Fruit fly (Drosophila melanogaster): ENCODE data around the gene CG10375.

Gene CG10375

dm6 chr3R:23763622-23764273 lies 3.8 kb upstream of the CG10375 start, which contains the start of gene Lsd-1 (continued):
- TF ChIP-seq fkh (GFP tag; optimal IDR thresholded peaks at IDR 0.05), result no peak
- peak; percentile 62 for TF ChIP-seq CG3032 (tag; optimal IDR thresholded peaks at IDR 0.05)
- TF ChIP-seq Ets21C (GFP tag; optimal IDR thresholded peaks at IDR 0.05), result no peak
- TF ChIP-seq spab (GFP tag; optimal IDR thresholded peaks at IDR 0.05), result peak; percentile 51
- TF ChIP-seq Sox102F (GFP tag; optimal IDR thresholded peaks at IDR 0.05), result no peak
- TF ChIP-seq Eip75B (GFP tag; optimal IDR thresholded peaks at IDR 0.05), result no peak
- TF ChIP-seq Blimp-1 (GFP tag; optimal IDR thresholded peaks at IDR 0.05), result no peak
- TF ChIP-seq CG8119 (GFP tag; IDR thresholded peaks at IDR 0.05), result peak; percentile 44; the same call in 1 of the 3 replicates
- TF ChIP-seq CG15336 (GFP tag; IDR thresholded peaks at IDR 0.05), result peak; percentile 80
- peak; percentile 32 for TF ChIP-seq CG6792 (GFP tag; optimal IDR thresholded peaks at IDR 0.05)
- TF ChIP-seq acj6 (GFP tag; optimal IDR thresholded peaks at IDR 0.05), result no peak
- peak; percentile 98 for TF ChIP-seq svp (GFP tag)

dm6 chr3R:23772808-23773207 lies 5.3 kb downstream of the CG10375 start, which contains the start of gene tst:
Gene tst (minus strand): TSS chr3R:23772859.
- no peak for TF ChIP-seq CG6276 (GFP tag; optimal IDR thresholded peaks at IDR 0.05)
- TF ChIP-seq pdm3 (GFP tag; optimal IDR thresholded peaks at IDR 0.05), result peak; percentile 81
- TF ChIP-seq CG11294 (GFP tag; IDR thresholded peaks at IDR 0.05), result peak; percentile 93
- TF ChIP-seq CG6854 (GFP tag; optimal IDR thresholded peaks at IDR 0.05), result peak; percentile 29
- TF ChIP-seq Met (GFP tag; optimal IDR thresholded peaks at IDR 0.05), result no peak
- TF ChIP-seq CG3919 (GFP tag; optimal IDR thresholded peaks at IDR 0.05), result peak; percentile 86
- peak; percentile 92 for TF ChIP-seq CG6163 (GFP tag; IDR thresholded peaks at IDR 0.05)
- peak; percentile 85 for TF ChIP-seq CG4318 (GFP tag; optimal IDR thresholded peaks at IDR 0.05)
- peak; percentile 80 for TF ChIP-seq CG11762 (GFP tag; optimal IDR thresholded peaks at IDR 0.05; ENCODE audit: insufficient read depth)
- TF ChIP-seq CG11902 (GFP tag; optimal IDR thresholded peaks at IDR 0.05), result peak; percentile 86
- peak; percentile 93 for TF ChIP-seq CG32006 (GFP tag; optimal IDR thresholded peaks at IDR 0.05)
- peak; percentile 54 for TF ChIP-seq fd59A (GFP tag; optimal IDR thresholded peaks at IDR 0.05)
- peak; percentile 77 for TF ChIP-seq Hr39 (GFP tag; optimal IDR thresholded peaks at IDR 0.05)
- TF ChIP-seq cyc (GFP tag; optimal IDR thresholded peaks at IDR 0.05), result peak; percentile 82
- TF ChIP-seq vri (GFP tag; optimal IDR thresholded peaks at IDR 0.05), result peak; percentile 62
- TF ChIP-seq Hr38 (GFP tag; optimal IDR thresholded peaks at IDR 0.05), result no peak
- TF ChIP-seq esn (GFP tag; optimal IDR thresholded peaks at IDR 0.05), result peak; percentile 88
- TF ChIP-seq CG10669 (GFP tag; optimal IDR thresholded peaks at IDR 0.05), result peak; percentile 84
- peak; percentile 74 for TF ChIP-seq Sox102F (GFP tag; optimal IDR thresholded peaks at IDR 0.05)
- TF ChIP-seq CG3032 (tag; optimal IDR thresholded peaks at IDR 0.05), result peak; percentile 91
- TF ChIP-seq Gug (GFP tag; IDR thresholded peaks at IDR 0.05), result peak; percentile 95
- TF ChIP-seq Eip93F (GFP tag; optimal IDR thresholded peaks at IDR 0.05), result peak; percentile 39
- peak; percentile 92 for TF ChIP-seq OdsH (GFP tag; optimal IDR thresholded peaks at IDR 0.05)
- peak; percentile 81 for TF ChIP-seq CG8319 (GFP tag; optimal IDR thresholded peaks at IDR 0.05)
- peak; percentile 77 for TF ChIP-seq topi (GFP tag; optimal IDR thresholded peaks at IDR 0.05)
- TF ChIP-seq CG10631 (GFP tag; optimal IDR thresholded peaks at IDR 0.05), result peak; percentile 96
- TF ChIP-seq lz (GFP tag; optimal IDR thresholded peaks at IDR 0.05), result peak; percentile 78
- no peak for TF ChIP-seq Eip75B (GFP tag; optimal IDR thresholded peaks at IDR 0.05)
- no peak for TF ChIP-seq Ets21C (GFP tag; optimal IDR thresholded peaks at IDR 0.05)
- peak; percentile 85 for TF ChIP-seq dsx (GFP tag; optimal IDR thresholded peaks at IDR 0.05; ENCODE audit: poor library complexity, severe bottlenecking)
- TF ChIP-seq CG16779 (tag; optimal IDR thresholded peaks at IDR 0.05), result no peak
- peak; percentile 56 for TF ChIP-seq Blimp-1 (GFP tag; optimal IDR thresholded peaks at IDR 0.05)
- peak; percentile 94 for TF ChIP-seq Eip78C (GFP tag)
- TF ChIP-seq svp (GFP tag), result no peak
- peak; percentile 67 for TF ChIP-seq spab (GFP tag; optimal IDR thresholded peaks at IDR 0.05)
- peak; percentile 61 for TF ChIP-seq CG1621 (tag; optimal IDR thresholded peaks at IDR 0.05)
- peak; percentile 75 for TF ChIP-seq CG7368 (GFP tag; optimal IDR thresholded peaks at IDR 0.05)
- TF ChIP-seq net (GFP tag; optimal IDR thresholded peaks at IDR 0.05), result peak; percentile 83
- TF ChIP-seq ss (GFP tag; optimal IDR thresholded peaks at IDR 0.05), result no peak
- TF ChIP-seq salr (GFP tag; optimal IDR thresholded peaks at IDR 0.05), result peak in 1 of 2 experiments; percentile 61
- peak; percentile 78 for TF ChIP-seq Sox14 (GFP tag; optimal IDR thresholded peaks at IDR 0.05)
- TF ChIP-seq CG15336 (GFP tag; IDR thresholded peaks at IDR 0.05), result peak; percentile 89
- peak; percentile 90 for TF ChIP-seq acj6 (GFP tag; optimal IDR thresholded peaks at IDR 0.05)
- TF ChIP-seq Lpt (GFP tag; optimal IDR thresholded peaks at IDR 0.05), result peak; percentile 84
